Worm (Caenorhabditis elegans): ENCODE results near the gene F59A6.13.

DNA sequence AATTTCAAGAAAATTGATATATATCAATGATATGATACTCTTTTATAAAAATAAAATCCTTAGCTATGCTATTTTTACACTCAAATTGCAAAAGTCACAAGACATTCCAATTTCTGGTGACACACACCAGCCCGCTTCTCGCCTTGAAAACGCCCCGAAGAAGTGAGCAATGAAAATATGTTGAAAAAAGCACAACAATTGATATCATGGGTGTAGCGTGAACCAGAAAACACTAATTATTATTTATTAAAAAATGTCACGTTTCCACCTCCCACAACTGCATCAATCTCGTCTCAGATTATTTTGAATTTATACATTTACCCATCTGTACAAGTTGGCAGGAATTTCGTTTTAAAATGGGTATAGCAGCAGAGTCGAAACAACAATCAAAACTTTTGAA lies 17.8 kb upstream of the F59A6.13 start, which contains the start of gene F59A6.4:
- no peak for TF ChIP-seq egrh-3 (GFP tag; IDR thresholded peaks at IDR 0.05)
- TF ChIP-seq nhr-27 (tag; optimal IDR thresholded peaks at IDR 0.05), result no peak
